Worm (Caenorhabditis elegans) whole organism, early embryonic: ENCODE results near the gene T02C12.5.

ENCODE experiments used
- B0310.2 ChIP-seq: sonication (generic microtip); optimal IDR thresholded peaks from 2 replicates; lab custom pipeline; 2016; ENCODE audit warnings: mild to moderate bottlenecking, missing genetic modification characterization, missing compliant biosample characterization
- F13C5.2 ChIP-seq: sonication (generic microtip); optimal IDR thresholded peaks from 2 replicates; lab custom pipeline; 2017; ENCODE audit warnings: mild to moderate bottlenecking, missing genetic modification characterization, inconsistent platforms, missing compliant biosample characterization
- aly-1 ChIP-seq: sonication (generic microtip); optimal IDR thresholded peaks from 2 replicates; lab custom pipeline; 2016; ENCODE audit warnings: missing genetic modification characterization, missing compliant biosample characterization
- ama-1 ChIP-seq: fragments of 150-350 bp; optimal IDR thresholded peaks from 2 replicates; lab custom pipeline; 2014
- ets-7 ChIP-seq: sonication (generic microtip); optimal IDR thresholded peaks from 2 replicates; lab custom pipeline; 2016; ENCODE audit warnings: missing genotype, missing genetic modification characterization, missing compliant biosample characterization
- flt-1 ChIP-seq: fragments of 200-800 bp; sonication (Bioruptor generic); IDR thresholded peaks from 2 replicates; pipeline ENCODE4 v1.3.6; 2022; ENCODE audit warnings: missing genetic modification characterization, missing compliant biosample characterization
- hnd-1 ChIP-seq: sonication (generic microtip); optimal IDR thresholded peaks from 2 replicates; lab custom pipeline; 2016; ENCODE audit warnings: missing genetic modification characterization, missing compliant biosample characterization
- pes-1 ChIP-seq: fragments of 200-800 bp; sonication (Bioruptor generic); IDR thresholded peaks from 2 replicates; pipeline ENCODE4 v1.3.6; 2022; ENCODE audit warnings: missing genetic modification reagents, missing genetic modification characterization, missing compliant biosample characterization
- sea-1 ChIP-seq: fragments of 200-800 bp; sonication (Bioruptor generic); conservative IDR thresholded peaks from 2 replicates; pipeline ENCODE4 v1.3.6; 2022; ENCODE audit warnings: missing genetic modification characterization, missing compliant biosample characterization
- tra-4 ChIP-seq: sonication (generic microtip); optimal IDR thresholded peaks from 2 replicates; lab custom pipeline; 2017; ENCODE audit warnings: missing genetic modification characterization, missing compliant biosample characterization

ce11 chrIII:4057894-4058293 is 29.9 kb upstream of the T02C12.5 start, which contains the start of gene rcq-5:
- no peak for TF ChIP-seq ets-7 (tag; lab: Kevin White, UChicago)
- TF ChIP-seq ama-1 (lab: Kevin White, UChicago): no peak
- TF ChIP-seq F13C5.2 (tag; lab: Kevin White, UChicago): no peak
- TF ChIP-seq sea-1 (GFP tag; lab: Robert Waterston, UW): no peak
- TF ChIP-seq hnd-1 (tag; lab: Kevin White, UChicago): no peak
- no peak for TF ChIP-seq flt-1 (GFP tag; lab: Robert Waterston, UW)
- TF ChIP-seq aly-1 (tag; lab: Kevin White, UChicago): no peak
- TF ChIP-seq pes-1 (GFP tag; lab: Robert Waterston, UW): no peak
- TF ChIP-seq tra-4 (tag; lab: Kevin White, UChicago): no peak
- no peak for TF ChIP-seq B0310.2 (tag; lab: Kevin White, UChicago)
